Worm (Caenorhabditis elegans): Measurements from ENCODE around the gene C07A12.2.

Gene C07A12.2

DNA sequence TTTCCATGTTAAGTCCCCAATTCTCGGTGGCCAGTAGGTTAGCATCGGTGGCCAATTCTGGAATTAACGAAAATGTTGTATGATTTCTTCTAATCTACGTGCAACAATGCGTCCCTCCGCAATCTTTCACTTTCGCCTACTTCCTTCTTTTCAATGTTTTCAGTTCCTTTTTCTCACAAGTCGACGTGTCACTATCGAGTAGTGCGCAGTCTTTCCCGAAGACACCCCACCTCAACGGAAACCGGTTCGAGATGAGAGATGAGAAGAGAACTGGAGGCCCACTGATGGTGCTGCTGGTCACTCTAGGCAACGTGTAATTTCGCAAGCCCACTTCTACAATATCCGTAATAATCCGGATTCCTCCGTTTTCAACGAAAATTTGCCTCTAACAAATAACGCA, 24.7 kb upstream of the C07A12.2 start (continued):
- TF ChIP-seq lin-14 (GFP tag; optimal IDR thresholded peaks at IDR 0.05) (peak; percentile 67), mab-9 (GFP tag; IDR thresholded peaks at IDR 0.05) (no peak), sup-37 (GFP tag; optimal IDR thresholded peaks at IDR 0.05) (no peak), snu-23 (GFP tag; optimal IDR thresholded peaks at IDR 0.05) (peak; percentile 31), nhr-11 (tag; optimal IDR thresholded peaks at IDR 0.05) (no peak), snpc-4 (tag; optimal IDR thresholded peaks at IDR 0.05) (no peak), nhr-237 (tag; optimal IDR thresholded peaks at IDR 0.05) (no peak), isw-1 (GFP tag; IDR thresholded peaks at IDR 0.05) (no peak), nhr-90 (tag; optimal IDR thresholded peaks at IDR 0.05; ENCODE audit: poor library complexity) (no peak), pqm-1 (tag; optimal IDR thresholded peaks at IDR 0.05) (no peak), fkh-8 (tag; optimal IDR thresholded peaks at IDR 0.05) (no peak), lsy-2 (tag; optimal IDR thresholded peaks at IDR 0.05) (no peak), xbp-1 (tag; optimal IDR thresholded peaks at IDR 0.05) (peak; percentile 97), rnt-1 (tag; optimal IDR thresholded peaks at IDR 0.05) (no peak), lin-13 (GFP tag; optimal IDR thresholded peaks at IDR 0.05) (no peak), mdl-1 (tag; optimal IDR thresholded peaks at IDR 0.05) (no peak), dpl-1 (GFP tag; optimal IDR thresholded peaks at IDR 0.05) (no peak), lir-3 (tag; optimal IDR thresholded peaks at IDR 0.05; ENCODE audit: poor library complexity) (no peak), ceh-82 (tag; optimal IDR thresholded peaks at IDR 0.05) (no peak), nhr-76 (tag; optimal IDR thresholded peaks at IDR 0.05) (no peak), unc-30 (tag; optimal IDR thresholded peaks at IDR 0.05) (no peak), ceh-63 (GFP tag; optimal IDR thresholded peaks at IDR 0.05) (no peak), ces-1 (GFP tag; optimal IDR thresholded peaks at IDR 0.05) (no peak), unc-62 (GFP tag; optimal IDR thresholded peaks at IDR 0.05) (no peak)

DNA sequence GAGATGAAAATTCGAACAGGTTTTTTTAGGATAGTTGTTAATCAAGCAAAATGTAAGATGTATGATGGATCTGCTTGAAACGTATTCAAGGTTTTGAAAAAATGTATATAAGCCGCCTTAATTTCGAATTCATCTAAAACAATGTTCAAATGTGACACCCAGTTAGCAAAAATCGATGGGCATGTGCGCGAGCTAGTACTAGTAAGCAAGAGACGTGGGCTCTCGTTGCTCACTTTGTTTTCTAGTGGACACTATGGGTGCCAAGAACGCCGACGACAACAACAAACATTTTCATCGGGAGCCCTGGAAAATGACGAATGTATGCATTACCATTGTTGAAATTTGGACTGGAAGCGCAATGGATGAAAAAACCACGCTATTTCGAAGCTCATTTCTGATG, 23.5 kb upstream of the C07A12.2 start:
- TF ChIP-seq lin-35 (GFP tag; optimal IDR thresholded peaks at IDR 0.05) (no peak), lin-14 (GFP tag; optimal IDR thresholded peaks at IDR 0.05) (peak; percentile 29), lsy-2 (tag; optimal IDR thresholded peaks at IDR 0.05) (no peak), efl-3 (GFP tag; optimal IDR thresholded peaks at IDR 0.05) (no peak), elt-3 (tag; optimal IDR thresholded peaks at IDR 0.05) (peak in 1 of 6 experiments; percentile 15), lir-3 (tag; optimal IDR thresholded peaks at IDR 0.05; ENCODE audit: poor library complexity) (no peak), nhr-84 (tag; optimal IDR thresholded peaks at IDR 0.05) (no peak), lin-15B (tag; optimal IDR thresholded peaks at IDR 0.05) (no peak), lin-39 (tag; optimal IDR thresholded peaks at IDR 0.05) (no peak), ztf-4 (tag; optimal IDR thresholded peaks at IDR 0.05) (no peak), tlp-1 (tag; optimal IDR thresholded peaks at IDR 0.05) (no peak)

DNA sequence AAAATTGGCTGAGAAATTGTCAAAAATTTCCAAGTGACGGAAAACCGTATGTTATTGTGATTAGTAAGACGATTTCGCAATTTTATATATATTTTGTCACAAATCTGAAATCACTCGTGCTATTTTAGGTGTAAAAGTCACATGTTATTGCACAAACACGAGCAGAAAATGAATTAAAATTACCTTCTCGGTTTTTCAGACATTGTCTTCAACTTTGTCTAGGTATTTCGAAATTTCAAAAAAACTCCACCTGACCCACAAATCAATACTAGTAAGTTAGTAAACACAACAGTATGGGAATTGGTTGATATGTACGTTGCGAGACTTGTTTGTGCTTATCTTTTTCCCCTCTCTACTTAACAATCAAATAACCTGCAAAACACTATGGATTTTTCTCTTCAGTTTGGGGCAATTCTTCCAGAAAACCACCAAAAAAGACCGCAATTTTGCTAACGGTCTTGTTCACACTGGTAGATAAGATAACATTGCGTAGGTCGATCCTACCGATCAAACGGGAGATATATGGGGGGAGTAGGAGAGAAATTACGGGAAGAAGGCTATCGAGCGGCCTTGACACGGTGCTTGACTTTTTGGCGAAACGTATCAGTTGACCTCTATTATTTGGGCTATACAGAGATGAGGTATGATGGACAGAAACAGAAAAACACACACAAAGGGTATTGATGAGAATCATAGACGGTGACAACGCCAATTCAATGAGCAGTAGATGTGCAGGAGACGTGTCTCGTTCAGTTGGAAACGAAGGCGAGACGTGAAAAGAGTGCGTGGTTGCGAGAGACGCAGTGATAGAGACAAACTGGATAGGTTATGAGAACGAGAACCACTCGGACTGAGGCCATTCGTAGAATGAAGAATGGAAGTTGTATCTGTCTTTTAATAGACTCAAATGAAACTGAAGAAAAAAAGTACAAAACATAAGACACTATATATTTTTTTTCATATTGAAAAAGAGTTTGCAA, 22.5 kb upstream of the C07A12.2 start, which contains the start of gene C07A12.7:
Gene C07A12.7, minus strand, starts transcription at position 308 of the 980 bp plus-strand sequence.
- peak; percentile 50 for TF ChIP-seq lin-14 (GFP tag; optimal IDR thresholded peaks at IDR 0.05)
- peak; percentile 30 for TF ChIP-seq nhr-90 (tag; optimal IDR thresholded peaks at IDR 0.05; ENCODE audit: poor library complexity)
- TF ChIP-seq snu-23 (GFP tag; optimal IDR thresholded peaks at IDR 0.05) = peak; percentile 38
- no peak for TF ChIP-seq pax-3 (tag; optimal IDR thresholded peaks at IDR 0.05)
- TF ChIP-seq snpc-4 (tag; optimal IDR thresholded peaks at IDR 0.05) = no peak
- TF ChIP-seq mdl-1 (tag; optimal IDR thresholded peaks at IDR 0.05) = peak in 1 of 2 experiments; percentile 19
- no peak for TF ChIP-seq egl-13 (tag; optimal IDR thresholded peaks at IDR 0.05)
- TF ChIP-seq lsy-2 (tag; optimal IDR thresholded peaks at IDR 0.05) = peak in 1 of 2 experiments; percentile 1
- no peak for TF ChIP-seq ces-1 (GFP tag; optimal IDR thresholded peaks at IDR 0.05)
- no peak for TF ChIP-seq nhr-237 (tag; optimal IDR thresholded peaks at IDR 0.05)
- TF ChIP-seq mep-1 (tag; optimal IDR thresholded peaks at IDR 0.05) = peak; percentile 26
- TF ChIP-seq nhr-85 (tag) = peak; percentile 90
- TF ChIP-seq ama-1 (optimal IDR thresholded peaks at IDR 0.05) = no peak
- TF ChIP-seq elt-3 (tag; optimal IDR thresholded peaks at IDR 0.05) = peak in 2 of 6 experiments; percentile 19 to 61
- TF ChIP-seq egl-27 (tag; optimal IDR thresholded peaks at IDR 0.05) = no peak
- peak; percentile 83 for TF ChIP-seq blmp-1 (tag; optimal IDR thresholded peaks at IDR 0.05)
- no peak for TF ChIP-seq dpl-1 (GFP tag; optimal IDR thresholded peaks at IDR 0.05)
- TF ChIP-seq nhr-47 (tag; optimal IDR thresholded peaks at IDR 0.05) = peak; percentile 43
- TF ChIP-seq hpl-2 (GFP tag; optimal IDR thresholded peaks at IDR 0.05) = no peak
- TF ChIP-seq fkh-8 (tag; optimal IDR thresholded peaks at IDR 0.05) = peak; percentile 19
- peak; percentile 61 for TF ChIP-seq zip-4 (GFP tag; optimal IDR thresholded peaks at IDR 0.05)
- TF ChIP-seq nhr-71 (tag; optimal IDR thresholded peaks at IDR 0.05) = peak; percentile 44
- no peak for TF ChIP-seq ztf-4 (tag; optimal IDR thresholded peaks at IDR 0.05)
- TF ChIP-seq rnt-1 (tag; optimal IDR thresholded peaks at IDR 0.05) = peak; percentile 3
- no peak for TF ChIP-seq aha-1 (tag; optimal IDR thresholded peaks at IDR 0.05)
- peak; percentile 86 for TF ChIP-seq xbp-1 (tag; optimal IDR thresholded peaks at IDR 0.05)
- peak; percentile 28 for TF ChIP-seq nhr-20 (tag; optimal IDR thresholded peaks at IDR 0.05)
